Fruit fly (Drosophila melanogaster): ENCODE results near the gene trc.

The trc gene

DNA sequence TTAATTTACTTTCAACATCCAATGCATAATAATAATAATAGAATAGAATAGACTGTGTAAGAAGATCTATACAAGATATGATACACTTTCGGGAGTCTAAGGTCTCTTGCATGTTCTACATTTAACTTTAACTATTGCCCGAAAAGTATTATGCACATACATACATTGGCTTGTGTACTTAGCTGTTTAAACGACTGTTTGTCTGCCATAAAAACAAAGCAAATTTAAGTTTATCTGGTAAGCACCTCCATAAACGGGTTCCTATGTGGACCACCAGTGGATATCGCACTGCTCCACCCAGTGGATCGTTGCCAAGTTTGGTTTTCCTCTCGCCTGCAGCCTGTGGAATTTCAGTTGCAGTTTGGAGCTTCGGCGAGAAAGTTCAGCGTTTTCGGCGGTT is 12.9 kb upstream of the trc start (continued):
- no peak for TF ChIP-seq CG17612 (GFP tag; IDR thresholded peaks at IDR 0.05)
- TF ChIP-seq chn (GFP tag; optimal IDR thresholded peaks at IDR 0.05): no peak
- no peak for TF ChIP-seq Dref (GFP tag; IDR thresholded peaks at IDR 0.05)
- TF ChIP-seq BEAF-32 (GFP tag; optimal IDR thresholded peaks at IDR 0.05): no peak
- no peak for TF ChIP-seq CG11723 (GFP tag; optimal IDR thresholded peaks at IDR 0.05)
- peak; percentile 49 for TF ChIP-seq CG6813 (GFP tag; optimal IDR thresholded peaks at IDR 0.05)
- TF ChIP-seq trem (tag; optimal IDR thresholded peaks at IDR 0.05): no peak
- TF ChIP-seq CG15514 (GFP tag; optimal IDR thresholded peaks at IDR 0.05): peak; percentile 47
- TF ChIP-seq CG9876 (GFP tag; optimal IDR thresholded peaks at IDR 0.05): no peak
- peak; percentile 25 for TF ChIP-seq tap (tag; optimal IDR thresholded peaks at IDR 0.05)
- no peak for TF ChIP-seq Chrac-16 (GFP tag; optimal IDR thresholded peaks at IDR 0.05)
- TF ChIP-seq tup (GFP tag; optimal IDR thresholded peaks at IDR 0.05): no peak
- peak; percentile 61 for TF ChIP-seq eyg (GFP tag; optimal IDR thresholded peaks at IDR 0.05)
- TF ChIP-seq ham (GFP tag; IDR thresholded peaks at IDR 0.05): no peak
- no peak for TF ChIP-seq CG30403 (GFP tag; optimal IDR thresholded peaks at IDR 0.05)
- no peak for TF ChIP-seq cg (GFP tag; optimal IDR thresholded peaks at IDR 0.05)
- TF ChIP-seq CG6654 (GFP tag; optimal IDR thresholded peaks at IDR 0.05): no peak
- TF ChIP-seq Sry-β (GFP tag; optimal IDR thresholded peaks at IDR 0.05): no peak
- no peak for TF ChIP-seq Jarid2 (GFP tag; optimal IDR thresholded peaks at IDR 0.05)
- TF ChIP-seq CG1233 (GFP tag; optimal IDR thresholded peaks at IDR 0.05): peak; percentile 13
- no peak for TF ChIP-seq kni (GFP tag; optimal IDR thresholded peaks at IDR 0.05)
- no peak for TF ChIP-seq dm (GFP tag; optimal IDR thresholded peaks at IDR 0.05)
- no peak for TF ChIP-seq CG1832 (GFP tag; optimal IDR thresholded peaks at IDR 0.05)
- TF ChIP-seq Gug (GFP tag; IDR thresholded peaks at IDR 0.05): no peak
- no peak for TF ChIP-seq dpn (GFP tag; optimal IDR thresholded peaks at IDR 0.05)
- TF ChIP-seq Fer3 (tag; optimal IDR thresholded peaks at IDR 0.05): no peak
- TF ChIP-seq row (GFP tag; IDR thresholded peaks at IDR 0.05): no peak
- TF ChIP-seq CG17385 (GFP tag; optimal IDR thresholded peaks at IDR 0.05): peak; percentile 14
- TF ChIP-seq MTF-1 (GFP tag; optimal IDR thresholded peaks at IDR 0.05; ENCODE audit: borderline replicate concordance): peak; percentile 24
- TF ChIP-seq Dek (tag; optimal IDR thresholded peaks at IDR 0.05): peak; percentile 24
- peak; percentile 77 for TF ChIP-seq Hmr (GFP tag; optimal IDR thresholded peaks at IDR 0.05)
- TF ChIP-seq CG1602 (GFP tag; optimal IDR thresholded peaks at IDR 0.05): no peak
- TF ChIP-seq CG14050 (GFP tag; IDR thresholded peaks at IDR 0.05): no peak
- peak; percentile 29 for TF ChIP-seq CG17359 (tag; optimal IDR thresholded peaks at IDR 0.05)
- no peak for TF ChIP-seq CG10654 (GFP tag; optimal IDR thresholded peaks at IDR 0.05)
- no peak for TF ChIP-seq CG4424 (GFP tag; optimal IDR thresholded peaks at IDR 0.05)
- no peak for TF ChIP-seq sob (GFP tag; IDR thresholded peaks at IDR 0.05)
- peak; percentile 45 for TF ChIP-seq Asciz (GFP tag; optimal IDR thresholded peaks at IDR 0.05)
- no peak for TF ChIP-seq Nf-YC (tag; optimal IDR thresholded peaks at IDR 0.05)
- TF ChIP-seq CG7357 (GFP tag; IDR thresholded peaks at IDR 0.05): no peak
- no peak for TF ChIP-seq Trl (optimal IDR thresholded peaks at IDR 0.05)
- TF ChIP-seq Trl (GFP tag; optimal IDR thresholded peaks at IDR 0.05): peak; percentile 19
- TF ChIP-seq Hr39 (optimal IDR thresholded peaks at IDR 0.05): no peak
- peak; percentile 70 for TF ChIP-seq lab (GFP tag; optimal IDR thresholded peaks at IDR 0.05)
- no peak for TF ChIP-seq CG18764 (GFP tag; optimal IDR thresholded peaks at IDR 0.05)
- TF ChIP-seq grau (tag; optimal IDR thresholded peaks at IDR 0.05): peak; percentile 2
- peak; percentile 34 for TF ChIP-seq NK7.1 (GFP tag; optimal IDR thresholded peaks at IDR 0.05)
- no peak for TF ChIP-seq CG12769 (tag; optimal IDR thresholded peaks at IDR 0.05)
- peak; percentile 76 for TF ChIP-seq wek (GFP tag; optimal IDR thresholded peaks at IDR 0.05)
- TF ChIP-seq amos (GFP tag; IDR thresholded peaks at IDR 0.05; ENCODE audit: partially characterized antibody): no peak
- TF ChIP-seq dimm (GFP tag; IDR thresholded peaks at IDR 0.05): no peak
- TF ChIP-seq CG15269 (tag; optimal IDR thresholded peaks at IDR 0.05): peak; percentile 27
